Fruit fly (Drosophila melanogaster) whole organism, embryonic: ENCODE data around the gene Nthl1.

Experiments used
- Adf1 ChIP-seq: fragments of 200-800 bp; sonication (Bioruptor generic); IDR thresholded peaks from 2 replicates; pipeline ENCODE4 v1.3.6; 2022; ENCODE audit warnings: missing biosample characterization, missing genetic modification characterization
- Atf3 ChIP-seq: fragments of 200-800 bp; sonication (Bioruptor generic); optimal IDR thresholded peaks from 3 replicates; lab custom pipeline; 2016; ENCODE audit warnings: missing biosample characterization, missing genetic modification characterization
- Atf6 ChIP-seq: fragments of 200-800 bp; sonication (Bioruptor generic); IDR thresholded peaks from 2 replicates; pipeline ENCODE4 v1.3.6; 2022; ENCODE audit warnings: missing biosample characterization, missing genetic modification characterization
- CG10267 ChIP-seq: fragments of 200-800 bp; sonication (Bioruptor generic); optimal IDR thresholded peaks from 2 replicates; lab custom pipeline; 2018; ENCODE audit warnings: missing biosample characterization, mild to moderate bottlenecking, missing genetic modification characterization, moderate library complexity
- CG10431 ChIP-seq: fragments of 200-800 bp; sonication (Bioruptor generic); optimal IDR thresholded peaks from 3 replicates; lab custom pipeline; 2018; ENCODE audit warnings: missing biosample characterization, mild to moderate bottlenecking, missing genetic modification characterization
- CG11560 ChIP-seq: fragments of 200-800 bp; sonication (Bioruptor generic); IDR thresholded peaks from 3 replicates; pipeline ENCODE4 v1.3.6; 2022; ENCODE audit warnings: missing biosample characterization, missing genetic modification characterization
- CG11723 ChIP-seq: fragments of 200-800 bp; sonication (Bioruptor generic); optimal IDR thresholded peaks from 2 replicates; lab custom pipeline; 2017; ENCODE audit warnings: missing biosample characterization, mild to moderate bottlenecking, missing genetic modification characterization
- CG13424 ChIP-seq: fragments of 200-800 bp; sonication (Bioruptor generic); optimal IDR thresholded peaks from 2 replicates; lab custom pipeline; 2019; ENCODE audit warnings: missing biosample characterization, mild to moderate bottlenecking, missing genetic modification characterization, moderate library complexity
- CG14441 ChIP-seq: fragments of 200-800 bp; sonication (Bioruptor generic); IDR thresholded peaks from 2 replicates; pipeline ENCODE4 v1.3.6; 2022; ENCODE audit warnings: missing biosample characterization, missing genetic modification characterization
- CG15696 ChIP-seq: fragments of 200-800 bp; sonication (Bioruptor generic); optimal IDR thresholded peaks from 2 replicates; lab custom pipeline; 2019; ENCODE audit warnings: missing biosample characterization, mild to moderate bottlenecking, missing genetic modification characterization, moderate library complexity
- CG18476 ChIP-seq: fragments of 200-800 bp; sonication (Bioruptor generic); optimal IDR thresholded peaks from 2 replicates; lab custom pipeline; 2016; ENCODE audit warnings: missing biosample characterization, mild to moderate bottlenecking, missing genetic modification characterization
- CG2129 ChIP-seq: fragments of 200-800 bp; sonication (Bioruptor generic); IDR thresholded peaks from 2 replicates; pipeline ENCODE4 v1.3.6; 2022; ENCODE audit warnings: missing biosample characterization, missing genetic modification characterization; ENCODE audit not compliant: partially characterized antibody
- CG2199 ChIP-seq: fragments of 200-800 bp; sonication (Bioruptor generic); IDR thresholded peaks from 3 replicates; pipeline ENCODE4 v1.3.6; 2022; ENCODE audit warnings: missing biosample characterization, missing genetic modification characterization
- CG32532 ChIP-seq: fragments of 200-800 bp; sonication (Bioruptor generic); IDR thresholded peaks from 2 replicates; pipeline ENCODE4 v1.3.6; 2022; ENCODE audit warnings: missing biosample characterization, missing genetic modification characterization
- CG42726 ChIP-seq: fragments of 200-800 bp; sonication (Bioruptor generic); IDR thresholded peaks from 2 replicates; pipeline ENCODE4 v1.3.6; 2022; ENCODE audit warnings: missing biosample characterization, missing genetic modification characterization; ENCODE audit not compliant: partially characterized antibody
- CG4360 ChIP-seq: fragments of 200-800 bp; sonication (Bioruptor generic); IDR thresholded peaks from 2 replicates; pipeline ENCODE4 v1.3.6; 2022; ENCODE audit warnings: missing biosample characterization, missing genetic modification characterization
- CG4820 ChIP-seq: fragments of 200-800 bp; sonication (Bioruptor generic); optimal IDR thresholded peaks from 3 replicates; lab custom pipeline; 2016; ENCODE audit warnings: missing biosample characterization, missing genetic modification characterization
- CG6654 ChIP-seq: fragments of 200-800 bp; sonication (Bioruptor generic); optimal IDR thresholded peaks from 2 replicates; lab custom pipeline; 2017; ENCODE audit warnings: missing biosample characterization, mild to moderate bottlenecking, missing genetic modification characterization
- CG6854 ChIP-seq: fragments of 200-800 bp; sonication (Bioruptor generic); optimal IDR thresholded peaks from 3 replicates; lab custom pipeline; 2017; ENCODE audit warnings: missing biosample characterization, mild to moderate bottlenecking, missing genetic modification characterization
- CG7556 ChIP-seq: fragments of 200-800 bp; sonication (Bioruptor generic); optimal IDR thresholded peaks from 2 replicates; lab custom pipeline; 2017; ENCODE audit warnings: missing biosample characterization, mild to moderate bottlenecking, missing genetic modification characterization
- Camta ChIP-seq: fragments of 200-800 bp; sonication (Bioruptor generic); optimal IDR thresholded peaks from 2 replicates; lab custom pipeline; 2016; ENCODE audit warnings: missing biosample characterization, missing genetic modification characterization
- Dek ChIP-seq: fragments of 200-800 bp; sonication (Bioruptor generic); optimal IDR thresholded peaks from 3 replicates; lab custom pipeline; 2019; ENCODE audit warnings: missing biosample characterization, mild to moderate bottlenecking, missing genetic modification characterization, moderate library complexity
- H15 ChIP-seq: fragments of 200-800 bp; sonication (Bioruptor generic); IDR thresholded peaks from 3 replicates; pipeline ENCODE4 v1.3.6; 2022; ENCODE audit warnings: missing biosample characterization, missing genetic modification characterization
- Hey ChIP-seq: fragments of 200-800 bp; sonication (Bioruptor generic); optimal IDR thresholded peaks from 3 replicates; lab custom pipeline; 2018; ENCODE audit warnings: missing biosample characterization, mild to moderate bottlenecking, missing genetic modification characterization
- Oaz ChIP-seq: fragments of 200-800 bp; sonication (Bioruptor generic); IDR thresholded peaks from 2 replicates; pipeline ENCODE4 v1.3.6; 2022; ENCODE audit warnings: missing biosample characterization, missing genetic modification characterization
- Side ChIP-seq: fragments of 200-800 bp; sonication (Bioruptor generic); optimal IDR thresholded peaks from 2 replicates; lab custom pipeline; 2016; ENCODE audit warnings: missing biosample characterization, missing genetic modification characterization
- Sin3A ChIP-seq: fragments of >200 bp; optimal IDR thresholded peaks from 2 replicates; lab custom pipeline; 2018
- Sry-δ ChIP-seq: fragments of 200-800 bp; sonication (Bioruptor generic); optimal IDR thresholded peaks from 2 replicates; lab custom pipeline; 2016; ENCODE audit warnings: missing biosample characterization, missing genetic modification characterization
- al ChIP-seq: fragments of 200-800 bp; sonication (Bioruptor generic); IDR thresholded peaks from 2 replicates; pipeline ENCODE4 v1.3.6; 2022; ENCODE audit warnings: missing biosample characterization, missing genetic modification characterization
- ase ChIP-seq: fragments of 200-800 bp; sonication (Bioruptor generic); IDR thresholded peaks from 3 replicates; pipeline ENCODE4 v1.3.6; 2022; ENCODE audit warnings: missing biosample characterization, missing genetic modification characterization
- bcd ChIP-seq: fragments of 200-800 bp; sonication (Bioruptor generic); optimal IDR thresholded peaks from 2 replicates; lab custom pipeline; 2017; ENCODE audit warnings: missing biosample characterization, mild to moderate bottlenecking, missing genetic modification characterization
- bigmax ChIP-seq: fragments of 200-800 bp; sonication (Bioruptor generic); optimal IDR thresholded peaks from 2 replicates; lab custom pipeline; 2018; ENCODE audit warnings: missing biosample characterization, mild to moderate bottlenecking, missing genetic modification characterization
- cato ChIP-seq: fragments of 200-800 bp; sonication (Bioruptor generic); optimal IDR thresholded peaks from 2 replicates; lab custom pipeline; 2016; ENCODE audit warnings: missing biosample characterization, missing genetic modification characterization, borderline replicate concordance
- caup ChIP-seq: fragments of 200-800 bp; sonication (Bioruptor generic); optimal IDR thresholded peaks from 3 replicates; lab custom pipeline; 2017; ENCODE audit warnings: missing biosample characterization, mild to moderate bottlenecking, missing genetic modification characterization, moderate library complexity; ENCODE audit not compliant: severe bottlenecking
- chinmo ChIP-seq: fragments of 200-800 bp; sonication (Bioruptor generic); IDR thresholded peaks from 4 replicates; pipeline ENCODE4 v1.3.6; 2022; ENCODE audit warnings: missing biosample characterization, missing genetic modification characterization; ENCODE audit not compliant: partially characterized antibody
- ci ChIP-seq: fragments of 200-800 bp; sonication (Bioruptor generic); IDR thresholded peaks from 3 replicates; pipeline ENCODE4 v1.3.6; 2022; ENCODE audit warnings: missing biosample characterization, missing genetic modification characterization
- crc ChIP-seq: fragments of 200-800 bp; sonication (Bioruptor generic); optimal IDR thresholded peaks from 2 replicates; lab custom pipeline; 2016; ENCODE audit warnings: missing biosample characterization, missing genetic modification characterization
- da ChIP-seq: fragments of 200-800 bp; sonication (Bioruptor generic); optimal IDR thresholded peaks from 2 replicates; lab custom pipeline; 2016; ENCODE audit warnings: missing biosample characterization, missing genetic modification characterization
- dan ChIP-seq: fragments of 200-800 bp; sonication (Bioruptor generic); IDR thresholded peaks from 2 replicates; pipeline ENCODE4 v1.3.6; 2022; ENCODE audit warnings: missing biosample characterization, missing genetic modification characterization
- danr ChIP-seq: fragments of 200-800 bp; sonication (Bioruptor generic); IDR thresholded peaks from 2 replicates; pipeline ENCODE4 v1.3.6; 2022; ENCODE audit warnings: missing biosample characterization, missing genetic modification characterization
- dpn ChIP-seq, 2 experiments: fragments of 200-800 bp; sonication (Bioruptor generic); optimal IDR thresholded peaks; 3 replicates each; lab custom pipeline; 2016; ENCODE audit warnings: missing biosample characterization in 2 of 2, missing genetic modification characterization in 2 of 2
- gem ChIP-seq: fragments of 200-800 bp; sonication (Bioruptor generic); optimal IDR thresholded peaks from 2 replicates; lab custom pipeline; 2019; ENCODE audit warnings: missing biosample characterization, mild to moderate bottlenecking, missing genetic modification characterization, moderate library complexity
- gsb-n ChIP-seq: fragments of 200-800 bp; sonication (Bioruptor generic); optimal IDR thresholded peaks from 3 replicates; lab custom pipeline; 2018; ENCODE audit warnings: missing biosample characterization, mild to moderate bottlenecking, missing genetic modification characterization
- hkb ChIP-seq, 2 experiments: fragments of 200-800 bp in 1 of 2; fragments of >200 bp in 1 of 2; sonication (Bioruptor generic) in 1 of 2; IDR thresholded peaks in 1 of 2; optimal IDR thresholded peaks in 1 of 2; 2 replicates each; pipeline versions ENCODE4 v1.3.6 to Lab custom; 2017 to 2022; ENCODE audit warnings: missing biosample characterization in 1 of 2, missing genetic modification characterization in 1 of 2
- kni ChIP-seq: fragments of 200-800 bp; sonication (Bioruptor generic); optimal IDR thresholded peaks from 3 replicates; lab custom pipeline; 2017; ENCODE audit warnings: mild to moderate bottlenecking, missing biosample characterization, missing genetic modification reagents, missing genetic modification characterization
- stc ChIP-seq: fragments of 200-800 bp; sonication (Bioruptor generic); IDR thresholded peaks from 2 replicates; pipeline ENCODE4 v1.3.6; 2022; ENCODE audit warnings: missing biosample characterization, missing genetic modification characterization
- twi ChIP-seq: fragments of 200-800 bp; optimal IDR thresholded peaks from 2 replicates; lab custom pipeline; 2019; ENCODE audit warnings: missing biosample characterization, mild to moderate bottlenecking, missing genetic modification characterization, moderate library complexity
- z ChIP-seq: fragments of 200-800 bp; sonication (Bioruptor generic); IDR thresholded peaks from 3 replicates; pipeline ENCODE4 v1.3.6; 2022; ENCODE audit warnings: missing biosample characterization, missing genetic modification characterization
- zen ChIP-seq: fragments of 200-800 bp; sonication (Bioruptor generic); optimal IDR thresholded peaks from 3 replicates; lab custom pipeline; 2018; ENCODE audit warnings: missing biosample characterization, mild to moderate bottlenecking, missing genetic modification characterization, moderate library complexity
- zfh2 ChIP-seq: fragments of 200-800 bp; sonication (Bioruptor generic); optimal IDR thresholded peaks from 2 replicates; lab custom pipeline; 2016; ENCODE audit warnings: missing biosample characterization, missing genetic modification characterization

The Nthl1 gene

dm6 chr2L:20918056-20918674 is 9.5 kb downstream of the Nthl1 start (continued):
- TF ChIP-seq CG11723 (GFP tag; lab: Kevin White, UChicago) (peak; percentile 73), CG14441 (GFP tag; lab: Robert Waterston, UW) (no peak), CG6654 (no peak), dan (GFP tag; lab: Robert Waterston, UW) (no peak), Dek (tag; lab: Kevin White, UChicago) (peak; percentile 81), stc (GFP tag; lab: Robert Waterston, UW) (0 out of 2 replicates have a peak, but pooled peaks have one; percentile 7), gem (tag; lab: Kevin White, UChicago) (peak; percentile 87), CG13424 (tag; lab: Kevin White, UChicago) (peak; percentile 76), Atf3 (GFP tag; lab: Kevin White, UChicago) (peak; percentile 46), kni (GFP tag; lab: Kevin White, UChicago) (no peak), Atf6 (GFP tag; lab: Robert Waterston, UW) (peak; percentile 79), zfh2 (GFP tag; lab: Kevin White, UChicago) (peak; percentile 41), CG4360 (peak; percentile 73), Side (peak; percentile 83), da (no peak), CG18476 (GFP tag; lab: Kevin White, UChicago) (no peak), zen (tag; lab: Kevin White, UChicago) (no peak), gsb-n (peak; percentile 66), CG2129 (GFP tag; lab: Robert Waterston, UW) (no peak), chinmo (no peak), ci (GFP tag; lab: Robert Waterston, UW) (peak; percentile 94), Camta (GFP tag; lab: Kevin White, UChicago) (peak; percentile 81), hkb (optimal IDR thresholded peaks at IDR 0.05; lab: Kevin White, UChicago) (no peak), hkb (GFP tag; IDR thresholded peaks at IDR 0.05; lab: Robert Waterston, UW) (no peak), bcd (GFP tag; lab: Kevin White, UChicago) (no peak), CG42726 (no peak), CG4820 (GFP tag; lab: Kevin White, UChicago) (peak; percentile 66), CG10267 (tag; lab: Kevin White, UChicago) (no peak), danr (GFP tag; lab: Robert Waterston, UW) (no peak), cato (GFP tag; lab: Kevin White, UChicago) (no peak), caup (GFP tag; lab: Kevin White, UChicago) (peak; percentile 76), crc (peak; percentile 75), twi (peak; percentile 52), CG2199 (GFP tag; lab: Robert Waterston, UW) (no peak), H15 (GFP tag; lab: Robert Waterston, UW) (no peak), CG15696 (no peak), CG10431 (peak; percentile 34), Sry-δ (GFP tag; lab: Kevin White, UChicago) (no peak), Adf1 (0 out of 2 replicates have a peak, but pooled peaks have one; percentile 8), z (GFP tag; lab: Robert Waterston, UW) (no peak), dpn (GFP tag; optimal IDR thresholded peaks at IDR 0.05; lab: Kevin White, UChicago) (peak; percentile 61 to 84), Oaz (GFP tag; lab: Robert Waterston, UW) (no peak; the same call in 1 of the 2 replicates), CG6854 (GFP tag; lab: Kevin White, UChicago) (no peak), CG11560 (tag; lab: Robert Waterston, UW) (no peak), Hey (tag; lab: Kevin White, UChicago) (peak; percentile 20), al (GFP tag; lab: Robert Waterston, UW) (0 out of 2 replicates have a peak, but pooled peaks have one; percentile 15), CG32532 (no peak), bigmax (no peak), Sin3A (lab: Kevin White, UChicago) (no peak), CG7556 (GFP tag; lab: Kevin White, UChicago) (peak; percentile 71), ase (no peak)
